Fruit fly (Drosophila melanogaster): ENCODE results near the gene Vps52.

Gene Vps52

dm6 chr2L:5523848-5524473 lies at the start of gene Vps52, which contains the start of gene Elp4:
Vps52 (minus strand) TSS chr2L:5523898.
Elp4 (plus strand) TSS chr2L:5524139.
- TF ChIP-seq psq (optimal IDR thresholded peaks at IDR 0.05) (no peak), h (optimal IDR thresholded peaks at IDR 0.05) (no peak), ttk (optimal IDR thresholded peaks at IDR 0.05) (no peak), insv (optimal IDR thresholded peaks at IDR 0.05) (no peak), Myc (optimal IDR thresholded peaks at IDR 0.05) (no peak)

- TF ChIP-seq Myc (optimal IDR thresholded peaks at IDR 0.05) (no peak), psq (optimal IDR thresholded peaks at IDR 0.05) (no peak), h (optimal IDR thresholded peaks at IDR 0.05) (no peak), insv (optimal IDR thresholded peaks at IDR 0.05) (no peak), Sin3A (optimal IDR thresholded peaks at IDR 0.05) (no peak), ttk (optimal IDR thresholded peaks at IDR 0.05) (no peak)
These were observed 45.8 kb upstream of the Vps52 start for dm6 chr2L:5569503-5569902.

- TF ChIP-seq ttk (optimal IDR thresholded peaks at IDR 0.05): no peak
- TF ChIP-seq Myc (optimal IDR thresholded peaks at IDR 0.05): no peak
- no peak for TF ChIP-seq h (optimal IDR thresholded peaks at IDR 0.05)
- no peak for TF ChIP-seq Sin3A (optimal IDR thresholded peaks at IDR 0.05)
- TF ChIP-seq insv (optimal IDR thresholded peaks at IDR 0.05): no peak
- no peak for TF ChIP-seq psq (optimal IDR thresholded peaks at IDR 0.05)
These were observed 43.4 kb upstream of the Vps52 start for dm6 chr2L:5567103-5567502.

- no peak for TF ChIP-seq h (optimal IDR thresholded peaks at IDR 0.05)
- TF ChIP-seq Sin3A (optimal IDR thresholded peaks at IDR 0.05): no peak
- no peak for TF ChIP-seq psq (optimal IDR thresholded peaks at IDR 0.05)
- no peak for TF ChIP-seq ttk (optimal IDR thresholded peaks at IDR 0.05)
- no peak for TF ChIP-seq insv (optimal IDR thresholded peaks at IDR 0.05)
- TF ChIP-seq Myc (optimal IDR thresholded peaks at IDR 0.05): no peak
These were observed 35.2 kb upstream of the Vps52 start, which contains the start of gene GluRIIB for dm6 chr2L:5558809-5559392. GluRIIB (plus strand) TSS chr2L:5559342.

dm6 chr2L:5554818-5555217 lies 31.1 kb upstream of the Vps52 start, which contains the start of gene GluRIIA:
GluRIIA (plus strand) TSS chr2L:5555072.
- no peak for TF ChIP-seq ttk (optimal IDR thresholded peaks at IDR 0.05)
- no peak for TF ChIP-seq h (optimal IDR thresholded peaks at IDR 0.05)
- no peak for TF ChIP-seq insv (optimal IDR thresholded peaks at IDR 0.05)
- TF ChIP-seq Sin3A (optimal IDR thresholded peaks at IDR 0.05): no peak
- TF ChIP-seq psq (optimal IDR thresholded peaks at IDR 0.05): no peak
- no peak for TF ChIP-seq Myc (optimal IDR thresholded peaks at IDR 0.05)

- TF ChIP-seq psq (optimal IDR thresholded peaks at IDR 0.05) (no peak), Sin3A (optimal IDR thresholded peaks at IDR 0.05) (no peak), Myc (optimal IDR thresholded peaks at IDR 0.05) (no peak), insv (optimal IDR thresholded peaks at IDR 0.05) (no peak), ttk (optimal IDR thresholded peaks at IDR 0.05) (no peak), h (optimal IDR thresholded peaks at IDR 0.05) (no peak)
These were observed 30.1 kb upstream of the Vps52 start, which contains the start of the genes CG14013 and CG14017 for dm6 chr2L:5553750-5554149. CG14013 (minus strand) TSS chr2L:5553850. CG14017 (plus strand) TSS chr2L:5553897.

- TF ChIP-seq ttk (optimal IDR thresholded peaks at IDR 0.05) (no peak), Myc (optimal IDR thresholded peaks at IDR 0.05) (no peak), psq (optimal IDR thresholded peaks at IDR 0.05) (no peak), Sin3A (optimal IDR thresholded peaks at IDR 0.05) (no peak), insv (optimal IDR thresholded peaks at IDR 0.05) (no peak), h (optimal IDR thresholded peaks at IDR 0.05) (no peak)
These were observed 27.8 kb upstream of the Vps52 start, which contains the start of gene CG18269 for dm6 chr2L:5551538-5551937. CG18269 (plus strand) TSS chr2L:5551838.

- TF ChIP-seq insv (optimal IDR thresholded peaks at IDR 0.05) (no peak), psq (optimal IDR thresholded peaks at IDR 0.05) (no peak), Myc (optimal IDR thresholded peaks at IDR 0.05) (no peak), Sin3A (optimal IDR thresholded peaks at IDR 0.05) (no peak), h (optimal IDR thresholded peaks at IDR 0.05) (no peak), ttk (optimal IDR thresholded peaks at IDR 0.05) (no peak)
These were observed 27.0 kb upstream of the Vps52 start, which contains the start of gene CG14014 for dm6 chr2L:5550735-5551134. CG14014 (minus strand) TSS chr2L:5550835.

dm6 chr2L:5547288-5547777 lies 23.6 kb upstream of the Vps52 start:
- no peak for TF ChIP-seq Myc (optimal IDR thresholded peaks at IDR 0.05)
- TF ChIP-seq ttk (optimal IDR thresholded peaks at IDR 0.05): no peak
- no peak for TF ChIP-seq psq (optimal IDR thresholded peaks at IDR 0.05)
- no peak for TF ChIP-seq h (optimal IDR thresholded peaks at IDR 0.05)
- TF ChIP-seq Sin3A (optimal IDR thresholded peaks at IDR 0.05): no peak
- TF ChIP-seq insv (optimal IDR thresholded peaks at IDR 0.05): no peak

dm6 chr2L:5546518-5547287 lies 23.0 kb upstream of the Vps52 start, which contains the start of gene Oscillin:
Oscillin (plus strand) TSS chr2L:5547086.
- TF ChIP-seq insv (optimal IDR thresholded peaks at IDR 0.05): no peak
- no peak for TF ChIP-seq h (optimal IDR thresholded peaks at IDR 0.05)
- no peak for TF ChIP-seq ttk (optimal IDR thresholded peaks at IDR 0.05)
- TF ChIP-seq Myc (optimal IDR thresholded peaks at IDR 0.05): no peak
- TF ChIP-seq Sin3A (optimal IDR thresholded peaks at IDR 0.05): no peak
- no peak for TF ChIP-seq psq (optimal IDR thresholded peaks at IDR 0.05)

- TF ChIP-seq Myc (optimal IDR thresholded peaks at IDR 0.05) (no peak), insv (optimal IDR thresholded peaks at IDR 0.05) (no peak), psq (optimal IDR thresholded peaks at IDR 0.05) (no peak), h (optimal IDR thresholded peaks at IDR 0.05) (no peak), Sin3A (optimal IDR thresholded peaks at IDR 0.05) (no peak), ttk (optimal IDR thresholded peaks at IDR 0.05) (no peak)
These were observed 22.5 kb upstream of the Vps52 start for dm6 chr2L:5546207-5546517.

All from Kc167 (cell line).